Worm (Caenorhabditis elegans) whole organism, late embryonic: ENCODE data around the gene F16B12.6.

ENCODE experiments used
- ama-1 ChIP-seq: fragments of 150-350 bp; optimal IDR thresholded peaks from 2 replicates; lab custom pipeline; 2014
- ceh-14 ChIP-seq: sonication (generic microtip); optimal IDR thresholded peaks from 2 replicates; lab custom pipeline; 2016; ENCODE audit warnings: missing genotype, missing genetic modification characterization, missing compliant biosample characterization
- dve-1 ChIP-seq: sonication (generic microtip); optimal IDR thresholded peaks from 2 replicates; lab custom pipeline; 2017; ENCODE audit warnings: antibody characterized with exemption, mild to moderate bottlenecking, missing genetic modification characterization, missing compliant biosample characterization
- nfya-1 ChIP-seq: sonication (generic microtip); optimal IDR thresholded peaks from 2 replicates; lab custom pipeline; 2017; ENCODE audit warnings: missing genetic modification characterization, mild to moderate bottlenecking, missing compliant biosample characterization, antibody characterized with exemption, moderate library complexity
- pag-3 ChIP-seq: sonication (generic microtip); optimal IDR thresholded peaks from 2 replicates; lab custom pipeline; 2016; ENCODE audit warnings: missing compliant biosample characterization, missing genetic modification characterization, borderline replicate concordance
- pha-4 ChIP-seq: fragments of 150-350 bp; optimal IDR thresholded peaks from 2 replicates; lab custom pipeline; 2018; ENCODE audit warnings: missing biosample characterization, missing genetic modification reagents, missing genetic modification characterization
- pqm-1 ChIP-seq: sonication (generic microtip); optimal IDR thresholded peaks from 2 replicates; lab custom pipeline; 2016; ENCODE audit warnings: missing genetic modification characterization, missing compliant biosample characterization
- pros-1 ChIP-seq: fragments of 150-350 bp; optimal IDR thresholded peaks from 2 replicates; lab custom pipeline; 2014; ENCODE audit warnings: missing biosample characterization, missing genetic modification reagents, missing genetic modification characterization
- rnt-1 ChIP-seq: sonication (generic microtip); optimal IDR thresholded peaks from 2 replicates; lab custom pipeline; 2016; ENCODE audit warnings: missing genetic modification characterization, missing compliant biosample characterization

- TF ChIP-seq rnt-1 (no peak), pag-3 (tag; lab: Kevin White, UChicago) (no peak), pqm-1 (tag; lab: Kevin White, UChicago) (no peak), ama-1 (lab: Kevin White, UChicago) (no peak), ceh-14 (no peak), dve-1 (tag; lab: Kevin White, UChicago) (no peak), pros-1 (tag; lab: Kevin White, UChicago) (no peak), nfya-1 (peak; percentile 61), pha-4 (tag; lab: Kevin White, UChicago) (no peak)
Observed at ce11 chrX:14098618-14099118, 3.4 kb upstream of the F16B12.6 start, which contains the start of gene F16B12.4.
